Worm (Caenorhabditis elegans): ENCODE data around the gene C54C6.7.

- TF ChIP-seq tbx-11 (GFP tag; IDR thresholded peaks at IDR 0.05): no peak
- no peak for TF ChIP-seq ama-1 (optimal IDR thresholded peaks at IDR 0.05)
- peak; percentile 15 for TF ChIP-seq hmg-4 (GFP tag; optimal IDR thresholded peaks at IDR 0.05)
- peak; percentile 85 for TF ChIP-seq F13C5.2 (tag; optimal IDR thresholded peaks at IDR 0.05)
- no peak for TF ChIP-seq flt-1 (GFP tag; IDR thresholded peaks at IDR 0.05)
- TF ChIP-seq tra-4 (tag; optimal IDR thresholded peaks at IDR 0.05): no peak
- no peak for TF ChIP-seq hmbx-1 (tag; optimal IDR thresholded peaks at IDR 0.05)
- no peak for TF ChIP-seq hnd-1 (tag; optimal IDR thresholded peaks at IDR 0.05)
- no peak for TF ChIP-seq sea-1 (GFP tag; conservative IDR thresholded peaks at IDR 0.05)
- 0 out of 2 replicates have a peak, but pooled peaks have one; percentile 50 for TF ChIP-seq pes-1 (GFP tag; IDR thresholded peaks at IDR 0.05)
- no peak for TF ChIP-seq scrt-1 (GFP tag; IDR thresholded peaks at IDR 0.05)
- no peak for TF ChIP-seq ceh-36 (tag; optimal IDR thresholded peaks at IDR 0.05)
- no peak for TF ChIP-seq tbx-37 (GFP tag; conservative IDR thresholded peaks at IDR 0.05)
- TF ChIP-seq ets-7 (tag; optimal IDR thresholded peaks at IDR 0.05): no peak
These were observed 41.1 kb downstream of the C54C6.7 start, which contains the start of gene lias-1 for ce11 chrIII:3505051-3505548.

All from whole organism, early embryonic.